Fruit fly (Drosophila melanogaster) whole organism, embryonic: ENCODE measurements around the gene Efr.
A peak's percentile ranks its signal among the peaks of the same experiment; 100 is the strongest.

ENCODE experiments used
- CG11085 ChIP-seq: fragments of 200-800 bp; sonication (Bioruptor generic); IDR thresholded peaks from 2 replicates; pipeline ENCODE4 v1.3.6; 2022; ENCODE audit warnings: missing biosample characterization, missing genetic modification characterization
- CG11247 ChIP-seq: fragments of 200-800 bp; sonication (Bioruptor generic); IDR thresholded peaks from 2 replicates; pipeline ENCODE4 v1.3.6; 2022; ENCODE audit warnings: missing biosample characterization, missing genetic modification characterization
- CG13287 ChIP-seq: fragments of 200-800 bp; sonication (Bioruptor generic); IDR thresholded peaks from 2 replicates; pipeline ENCODE4 v1.3.6; 2022; ENCODE audit warnings: missing biosample characterization, missing genetic modification characterization; ENCODE audit not compliant: partially characterized antibody
- CG16813 ChIP-seq: fragments of 200-800 bp; sonication (Bioruptor generic); IDR thresholded peaks from 3 replicates; pipeline ENCODE4 v1.3.6; 2022; ENCODE audit warnings: missing biosample characterization, missing genetic modification characterization; ENCODE audit not compliant: partially characterized antibody
- CG16863 ChIP-seq: fragments of 200-800 bp; sonication (Bioruptor generic); optimal IDR thresholded peaks from 3 replicates; lab custom pipeline; 2016; ENCODE audit warnings: missing biosample characterization, missing genetic modification characterization
- CG18011 ChIP-seq: fragments of 200-800 bp; sonication (Bioruptor generic); optimal IDR thresholded peaks from 2 replicates; lab custom pipeline; 2017; ENCODE audit warnings: missing biosample characterization, missing genetic modification characterization, mild to moderate bottlenecking, moderate library complexity, missing genotype
- CG18476 ChIP-seq: fragments of 200-800 bp; sonication (Bioruptor generic); optimal IDR thresholded peaks from 2 replicates; lab custom pipeline; 2016; ENCODE audit warnings: missing biosample characterization, mild to moderate bottlenecking, missing genetic modification characterization
- CG2116 ChIP-seq: fragments of 200-800 bp; sonication (Bioruptor generic); optimal IDR thresholded peaks from 3 replicates; lab custom pipeline; 2018; ENCODE audit warnings: missing biosample characterization, mild to moderate bottlenecking, missing genetic modification characterization
- CG2202 ChIP-seq: fragments of 200-800 bp; sonication (Bioruptor generic); optimal IDR thresholded peaks from 2 replicates; lab custom pipeline; 2018; ENCODE audit warnings: missing biosample characterization, mild to moderate bottlenecking, missing genetic modification characterization
- CG2678 ChIP-seq: fragments of 200-800 bp; sonication (Bioruptor generic); optimal IDR thresholded peaks from 3 replicates; lab custom pipeline; 2019; ENCODE audit warnings: missing biosample characterization, mild to moderate bottlenecking, missing genetic modification characterization, moderate library complexity
- CG31388 ChIP-seq: fragments of 200-800 bp; sonication (Bioruptor generic); optimal IDR thresholded peaks from 2 replicates; lab custom pipeline; 2016; ENCODE audit warnings: missing biosample characterization, missing genetic modification characterization
- CG32767 ChIP-seq: fragments of 200-800 bp; sonication (Bioruptor generic); IDR thresholded peaks from 2 replicates; pipeline ENCODE4 v1.3.6; 2022; ENCODE audit warnings: missing biosample characterization, missing genetic modification characterization
- CG4328 ChIP-seq: fragments of 200-800 bp; sonication (Bioruptor generic); optimal IDR thresholded peaks from 3 replicates; lab custom pipeline; 2017; ENCODE audit warnings: missing biosample characterization, missing genetic modification reagents, missing genetic modification characterization
- CG4360 ChIP-seq: fragments of 200-800 bp; sonication (Bioruptor generic); IDR thresholded peaks from 2 replicates; pipeline ENCODE4 v1.3.6; 2022; ENCODE audit warnings: missing biosample characterization, missing genetic modification characterization
- CG43689 ChIP-seq: fragments of 200-800 bp; sonication (Bioruptor generic); IDR thresholded peaks from 2 replicates; pipeline ENCODE4 v1.3.6; 2022; ENCODE audit warnings: missing biosample characterization, missing genetic modification characterization
- CG6254 ChIP-seq: fragments of 200-800 bp; sonication (Bioruptor generic); optimal IDR thresholded peaks from 3 replicates; lab custom pipeline; 2017; ENCODE audit warnings: mild to moderate bottlenecking, missing biosample characterization, missing genetic modification reagents, missing genetic modification characterization
- CG7556 ChIP-seq: fragments of 200-800 bp; sonication (Bioruptor generic); optimal IDR thresholded peaks from 2 replicates; lab custom pipeline; 2017; ENCODE audit warnings: missing biosample characterization, mild to moderate bottlenecking, missing genetic modification characterization
- CG7839 ChIP-seq: fragments of 200-800 bp; sonication (Bioruptor generic); optimal IDR thresholded peaks from 3 replicates; lab custom pipeline; 2018; ENCODE audit warnings: missing biosample characterization, mild to moderate bottlenecking, missing genetic modification characterization, moderate library complexity
- CG9437 ChIP-seq: fragments of 200-800 bp; sonication (Bioruptor generic); optimal IDR thresholded peaks from 2 replicates; lab custom pipeline; 2018; ENCODE audit warnings: missing biosample characterization, mild to moderate bottlenecking, missing genetic modification characterization
- CG9727 ChIP-seq: fragments of 200-800 bp; sonication (Bioruptor generic); optimal IDR thresholded peaks from 3 replicates; lab custom pipeline; 2017; ENCODE audit warnings: missing biosample characterization, mild to moderate bottlenecking, missing genetic modification characterization
- CG9876 ChIP-seq: fragments of 200-800 bp; sonication (Bioruptor generic); optimal IDR thresholded peaks from 2 replicates; lab custom pipeline; 2016; ENCODE audit warnings: missing biosample characterization, missing genetic modification characterization
- CoRest ChIP-seq: fragments of 200-800 bp; sonication (Bioruptor generic); optimal IDR thresholded peaks from 3 replicates; lab custom pipeline; 2018; ENCODE audit warnings: missing biosample characterization, mild to moderate bottlenecking, missing genetic modification characterization, moderate library complexity
- Eip74EF ChIP-seq, 2 experiments: fragments of 200-800 bp in 1 of 2; fragments of >200 bp in 1 of 2; sonication (Bioruptor generic) in 1 of 2; optimal IDR thresholded peaks; 2 replicates each; lab custom pipeline; 2017 to 2019; ENCODE audit warnings: missing biosample characterization in 2 of 2, missing genetic modification characterization in 2 of 2, mild to moderate bottlenecking in 1 of 2, moderate library complexity in 1 of 2
- HLH4C ChIP-seq: fragments of 200-800 bp; sonication (Bioruptor generic); IDR thresholded peaks from 3 replicates; pipeline ENCODE4 v1.3.6; 2022; ENCODE audit warnings: missing biosample characterization, missing genetic modification characterization; ENCODE audit not compliant: partially characterized antibody
- Hr78 ChIP-seq, 2 experiments: fragments of 200-800 bp in 1 of 2; fragments of >200 bp in 1 of 2; sonication (Bioruptor generic) in 1 of 2; optimal IDR thresholded peaks; 2 replicates each; lab custom pipeline; 2017 to 2019; ENCODE audit warnings: missing biosample characterization in 2 of 2, missing genetic modification characterization in 2 of 2, mild to moderate bottlenecking in 1 of 2, moderate library complexity in 1 of 2
- Meics ChIP-seq: fragments of 200-800 bp; sonication (Bioruptor generic); optimal IDR thresholded peaks from 2 replicates; lab custom pipeline; 2017; ENCODE audit warnings: missing biosample characterization, mild to moderate bottlenecking, missing genetic modification characterization
- Nf-YC ChIP-seq: fragments of 200-800 bp; optimal IDR thresholded peaks from 3 replicates; lab custom pipeline; 2019; ENCODE audit warnings: missing biosample characterization, mild to moderate bottlenecking, missing genetic modification characterization, moderate library complexity
- Side ChIP-seq: fragments of 200-800 bp; sonication (Bioruptor generic); optimal IDR thresholded peaks from 2 replicates; lab custom pipeline; 2016; ENCODE audit warnings: missing biosample characterization, missing genetic modification characterization
- YL-1 ChIP-seq: fragments of 200-800 bp; sonication (Bioruptor generic); optimal IDR thresholded peaks from 3 replicates; lab custom pipeline; 2017; ENCODE audit warnings: missing biosample characterization, mild to moderate bottlenecking, missing genetic modification characterization
- ab ChIP-seq: fragments of 200-800 bp; sonication (Bioruptor generic); optimal IDR thresholded peaks from 2 replicates; lab custom pipeline; 2016; ENCODE audit warnings: missing biosample characterization, missing genetic modification characterization
- aop ChIP-seq: fragments of 200-800 bp; sonication (Bioruptor generic); IDR thresholded peaks from 2 replicates; pipeline ENCODE4 v1.3.6; 2022; ENCODE audit warnings: missing biosample characterization, missing genetic modification characterization
- ase ChIP-seq: fragments of 200-800 bp; sonication (Bioruptor generic); IDR thresholded peaks from 3 replicates; pipeline ENCODE4 v1.3.6; 2022; ENCODE audit warnings: missing biosample characterization, missing genetic modification characterization
- az2 ChIP-seq: fragments of 200-800 bp; sonication (Bioruptor generic); optimal IDR thresholded peaks from 3 replicates; lab custom pipeline; 2016; ENCODE audit warnings: missing biosample characterization, missing genetic modification characterization
- cato ChIP-seq: fragments of 200-800 bp; sonication (Bioruptor generic); optimal IDR thresholded peaks from 2 replicates; lab custom pipeline; 2016; ENCODE audit warnings: missing biosample characterization, missing genetic modification characterization, borderline replicate concordance
- chinmo ChIP-seq: fragments of 200-800 bp; sonication (Bioruptor generic); IDR thresholded peaks from 4 replicates; pipeline ENCODE4 v1.3.6; 2022; ENCODE audit warnings: missing biosample characterization, missing genetic modification characterization; ENCODE audit not compliant: partially characterized antibody
- gem ChIP-seq: fragments of 200-800 bp; sonication (Bioruptor generic); optimal IDR thresholded peaks from 2 replicates; lab custom pipeline; 2019; ENCODE audit warnings: missing biosample characterization, mild to moderate bottlenecking, missing genetic modification characterization, moderate library complexity
- gsb-n ChIP-seq: fragments of 200-800 bp; sonication (Bioruptor generic); optimal IDR thresholded peaks from 3 replicates; lab custom pipeline; 2018; ENCODE audit warnings: missing biosample characterization, mild to moderate bottlenecking, missing genetic modification characterization
- h ChIP-seq: fragments of >200 bp; optimal IDR thresholded peaks from 2 replicates; lab custom pipeline; 2017
- jing ChIP-seq: fragments of 200-800 bp; sonication (Bioruptor generic); optimal IDR thresholded peaks from 2 replicates; lab custom pipeline; 2018; ENCODE audit warnings: missing biosample characterization, mild to moderate bottlenecking, missing genetic modification characterization
- maf-S ChIP-seq: fragments of 200-800 bp; sonication (Bioruptor generic); optimal IDR thresholded peaks from 2 replicates; lab custom pipeline; 2016; ENCODE audit warnings: missing biosample characterization, missing genetic modification characterization
- nerfin-1 ChIP-seq: fragments of 200-800 bp; sonication (Bioruptor generic); optimal IDR thresholded peaks from 3 replicates; lab custom pipeline; 2019; ENCODE audit warnings: missing biosample characterization, mild to moderate bottlenecking, missing genetic modification characterization, moderate library complexity
- nom ChIP-seq: fragments of 200-800 bp; sonication (Bioruptor generic); optimal IDR thresholded peaks from 2 replicates; lab custom pipeline; 2017; ENCODE audit warnings: missing biosample characterization, missing genetic modification characterization, mild to moderate bottlenecking, moderate library complexity, missing genetic modification reagents
- pan ChIP-seq, 4 experiments: fragments of >200 bp in 3 of 4; fragments of 200-800 bp in 1 of 4; sonication (Bioruptor generic) in 1 of 4; optimal IDR thresholded peaks in 3 of 4; IDR thresholded peaks in 1 of 4; 2 replicates each; pipeline versions ENCODE4 v1.3.6 to Lab custom; 2017 to 2022; ENCODE audit warnings: missing biosample characterization in 2 of 4, missing genetic modification characterization in 2 of 4, mixed read lengths in 1 of 4
- repo ChIP-seq: fragments of 200-800 bp; sonication (Bioruptor generic); optimal IDR thresholded peaks from 2 replicates; lab custom pipeline; 2016; ENCODE audit warnings: missing biosample characterization, missing genetic modification characterization
- row ChIP-seq: fragments of 200-800 bp; sonication (Bioruptor generic); IDR thresholded peaks from 3 replicates; pipeline ENCODE4 v1.3.6; 2022; ENCODE audit warnings: missing biosample characterization, missing genetic modification characterization
- slou ChIP-seq: fragments of 200-800 bp; sonication (Bioruptor generic); optimal IDR thresholded peaks from 3 replicates; lab custom pipeline; 2016; ENCODE audit warnings: missing biosample characterization, missing genetic modification characterization
- tio ChIP-seq: fragments of 200-800 bp; sonication (Bioruptor generic); optimal IDR thresholded peaks from 2 replicates; lab custom pipeline; 2017; ENCODE audit warnings: missing biosample characterization, missing genetic modification characterization, inconsistent platforms
- unc-4 ChIP-seq: fragments of 200-800 bp; sonication (Bioruptor generic); IDR thresholded peaks from 2 replicates; pipeline ENCODE4 v1.3.6; 2022; ENCODE audit warnings: missing biosample characterization, missing genetic modification characterization; ENCODE audit not compliant: partially characterized antibody

Gene Efr

dm6 chrX:6193183-6193810, 26.5 kb upstream of the Efr start (continued):
- TF ChIP-seq nerfin-1 (no peak), ab (no peak), CG2116 (GFP tag; lab: Kevin White, UChicago) (peak; percentile 30), repo (GFP tag; lab: Kevin White, UChicago) (no peak), CG13287 (GFP tag; lab: Robert Waterston, UW) (no peak), unc-4 (GFP tag; lab: Robert Waterston, UW) (no peak), CG16863 (no peak), YL-1 (GFP tag; lab: Kevin White, UChicago) (no peak), CG7839 (tag; lab: Kevin White, UChicago) (peak; percentile 87), slou (GFP tag; lab: Kevin White, UChicago) (peak; percentile 51), CG9437 (GFP tag; lab: Kevin White, UChicago) (peak; percentile 60), CG2202 (tag; lab: Kevin White, UChicago) (no peak), CG4360 (GFP tag; lab: Robert Waterston, UW) (0 out of 2 replicates have a peak, but pooled peaks have one; percentile 27), CG18476 (GFP tag; lab: Kevin White, UChicago) (peak; percentile 55), CG9727 (GFP tag; lab: Kevin White, UChicago) (peak; percentile 76), cato (peak; percentile 8), Side (GFP tag; lab: Kevin White, UChicago) (no peak), CG9876 (GFP tag; lab: Kevin White, UChicago) (no peak), Eip74EF (GFP tag; optimal IDR thresholded peaks at IDR 0.05; lab: Kevin White, UChicago) (peak in 1 of 2 experiments; percentile 41), tio (peak; percentile 59), az2 (GFP tag; lab: Kevin White, UChicago) (peak; percentile 65), jing (GFP tag; lab: Kevin White, UChicago) (peak; percentile 25), CG7556 (peak; percentile 86), maf-S (GFP tag; lab: Kevin White, UChicago) (no peak), CG16813 (GFP tag; lab: Robert Waterston, UW) (no peak), HLH4C (GFP tag; lab: Robert Waterston, UW) (no peak), row (GFP tag; lab: Robert Waterston, UW) (peak; percentile 91), aop (GFP tag; lab: Robert Waterston, UW) (no peak), Hr78 (GFP tag; optimal IDR thresholded peaks at IDR 0.05; lab: Kevin White, UChicago) (peak in 1 of 2 experiments; percentile 16), CG43689 (GFP tag; lab: Robert Waterston, UW) (peak; percentile 72), CoRest (tag; lab: Kevin White, UChicago) (peak; percentile 82), CG18011 (GFP tag; lab: Kevin White, UChicago) (peak; percentile 37), Nf-YC (tag; lab: Kevin White, UChicago) (peak; percentile 58), gem (tag; lab: Kevin White, UChicago) (peak; percentile 90), CG11085 (GFP tag; lab: Robert Waterston, UW) (peak; percentile 65), CG6254 (GFP tag; lab: Kevin White, UChicago) (peak; percentile 31), CG32767 (GFP tag; lab: Robert Waterston, UW) (peak; percentile 85), CG2678 (peak; percentile 89), CG31388 (GFP tag; lab: Kevin White, UChicago) (no peak), CG4328 (GFP tag; lab: Kevin White, UChicago) (peak; percentile 14), Meics (peak; percentile 87), nom (GFP tag; lab: Kevin White, UChicago) (no peak), h (lab: Kevin White, UChicago) (no peak), chinmo (no peak), gsb-n (tag; lab: Kevin White, UChicago) (peak; percentile 54), ase (peak; percentile 88), pan (optimal IDR thresholded peaks at IDR 0.05; lab: Kevin White, UChicago) (no peak), pan (GFP tag; optimal IDR thresholded peaks at IDR 0.05 in 1 of 2, IDR thresholded peaks at IDR 0.05 in 1 of 2) (peak in 1 of 2 experiments; percentile 94), CG11247 (GFP tag; lab: Robert Waterston, UW) (peak; percentile 86)
